Fruit fly (Drosophila melanogaster) whole organism, adult: ENCODE measurements around the gene CG42709.

ENCODE experiments used
- CG12768 ChIP-seq: fragments of 200-800 bp; sonication (Bioruptor generic); optimal IDR thresholded peaks from 2 replicates; lab custom pipeline; 2017; ENCODE audit warnings: missing biosample characterization, missing genetic modification characterization, mild to moderate bottlenecking, moderate library complexity, missing genetic modification reagents
- CG7101 ChIP-seq: fragments of 200-800 bp; sonication (Bioruptor generic); optimal IDR thresholded peaks from 2 replicates; lab custom pipeline; 2018; ENCODE audit warnings: missing biosample characterization, mild to moderate bottlenecking, missing genetic modification characterization, moderate library complexity
- cnc ChIP-seq, 2 experiments: fragments of >200 bp; optimal IDR thresholded peaks; 2 replicates each; lab custom pipeline; 2017
- tj ChIP-seq: fragments of 200-800 bp; sonication (Bioruptor generic); optimal IDR thresholded peaks from 3 replicates; lab custom pipeline; 2017; ENCODE audit warnings: missing biosample characterization, mild to moderate bottlenecking, missing genetic modification characterization, moderate library complexity

dm6 chr3L:12831290-12831952 is 41.4 kb downstream of the CG42709 start:
- TF ChIP-seq CG12768 (no peak), tj (GFP tag; lab: Kevin White, UChicago) (no peak), cnc (optimal IDR thresholded peaks at IDR 0.05; lab: Kevin White, UChicago) (no peak), CG7101 (tag; lab: Kevin White, UChicago) (no peak)
